Worm (Caenorhabditis elegans) whole organism, midembryonic: Measurements from ENCODE around the gene F41H10.3.

Experiments
- T22C8.4 ChIP-seq: fragments of 200-800 bp; sonication (Bioruptor generic); IDR thresholded peaks from 2 replicates; pipeline ENCODE4 v1.3.6; 2022; ENCODE audit warnings: missing genetic modification characterization, missing compliant biosample characterization
- cog-1 ChIP-seq: sonication (generic microtip); optimal IDR thresholded peaks from 2 replicates; lab custom pipeline; 2016; ENCODE audit warnings: missing genetic modification characterization, missing compliant biosample characterization
- flt-1 ChIP-seq: fragments of 200-800 bp; sonication (Bioruptor generic); IDR thresholded peaks from 2 replicates; pipeline ENCODE4 v1.3.6; 2022; ENCODE audit warnings: missing genetic modification characterization, missing compliant biosample characterization
- klf-2 ChIP-seq: fragments of 200-800 bp; sonication (Bioruptor generic); conservative IDR thresholded peaks from 2 replicates; pipeline ENCODE4 v1.3.6; 2022; ENCODE audit warnings: missing genetic modification reagents, missing genetic modification characterization, missing compliant biosample characterization
- med-1 ChIP-seq: sonication (generic microtip); optimal IDR thresholded peaks from 2 replicates; lab custom pipeline; 2017; ENCODE audit warnings: missing genetic modification characterization, mild to moderate bottlenecking, missing compliant biosample characterization, antibody characterized with exemption, missing genetic modification reagents; ENCODE audit not compliant: insufficient read depth
- ref-1 ChIP-seq: fragments of 200-800 bp; sonication (Bioruptor generic); conservative IDR thresholded peaks from 2 replicates; pipeline ENCODE4 v1.3.6; 2022; ENCODE audit warnings: missing genetic modification reagents, missing genetic modification characterization, missing compliant biosample characterization
- tab-1 ChIP-seq: fragments of 200-800 bp; sonication (Bioruptor generic); IDR thresholded peaks from 2 replicates; pipeline ENCODE4 v1.3.6; 2022; ENCODE audit warnings: missing genetic modification characterization, missing compliant biosample characterization
- ztf-23 ChIP-seq: fragments of 200-800 bp; sonication (Bioruptor generic); IDR thresholded peaks from 2 replicates; pipeline ENCODE4 v1.3.6; 2022; ENCODE audit warnings: missing genetic modification reagents, missing genetic modification characterization, missing compliant biosample characterization
- ztf-29 ChIP-seq: fragments of 200-800 bp; sonication (Bioruptor generic); IDR thresholded peaks from 2 replicates; pipeline ENCODE4 v1.3.6; 2022; ENCODE audit warnings: missing genetic modification reagents, missing genetic modification characterization, missing compliant biosample characterization

Gene F41H10.3

ce11 chrIV:5354124-5354523, 15.5 kb upstream of the F41H10.3 start, which contains the start of gene Y4C6B.1:
Gene Y4C6B.1 (plus strand): TSS chrIV:5354488.
- TF ChIP-seq ztf-29 (GFP tag; lab: Robert Waterston, UW) (no peak), flt-1 (GFP tag; lab: Robert Waterston, UW) (no peak), ztf-23 (GFP tag; lab: Robert Waterston, UW) (no peak), T22C8.4 (GFP tag; lab: Robert Waterston, UW) (no peak), tab-1 (GFP tag; lab: Robert Waterston, UW) (no peak), klf-2 (GFP tag; lab: Robert Waterston, UW) (no peak), cog-1 (tag; lab: Kevin White, UChicago) (no peak), ref-1 (no peak), med-1 (GFP tag; lab: Kevin White, UChicago) (no peak)

- TF ChIP-seq flt-1 (GFP tag; lab: Robert Waterston, UW) (no peak), T22C8.4 (GFP tag; lab: Robert Waterston, UW) (no peak), klf-2 (GFP tag; lab: Robert Waterston, UW) (no peak), ztf-29 (GFP tag; lab: Robert Waterston, UW) (no peak)
These were observed 15.0 kb upstream of the F41H10.3 start for ce11 chrIV:5354564-5354963.

DNA sequence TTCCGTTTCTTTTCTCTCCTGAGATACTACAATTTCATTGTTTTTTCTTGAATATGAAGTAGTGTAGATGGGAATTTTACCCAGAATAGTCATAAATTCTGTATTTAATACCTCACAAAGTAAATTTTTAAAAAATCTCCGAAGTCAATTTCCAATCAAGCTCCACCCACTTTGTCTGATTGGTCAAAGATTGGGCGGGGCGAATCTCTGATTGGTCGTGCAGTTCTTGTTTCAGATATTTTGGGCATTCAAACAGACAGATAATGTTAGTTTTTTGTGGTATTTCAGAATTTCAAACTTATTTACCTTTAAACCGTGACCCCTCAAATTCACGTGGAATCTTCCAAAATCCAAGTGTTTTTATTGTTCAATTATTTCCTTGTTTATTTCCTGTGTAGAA, 9.1 kb upstream of the F41H10.3 start, which contains the start of gene F41H10.5:
TSS of gene F41H10.5 (plus strand) at position 375 of the 400 bp plus-strand sequence.
- TF ChIP-seq ztf-29 (GFP tag; lab: Robert Waterston, UW) (no peak), klf-2 (GFP tag; lab: Robert Waterston, UW) (no peak), cog-1 (tag; lab: Kevin White, UChicago) (no peak), med-1 (GFP tag; lab: Kevin White, UChicago) (no peak), ztf-23 (GFP tag; lab: Robert Waterston, UW) (no peak), tab-1 (GFP tag; lab: Robert Waterston, UW) (no peak), flt-1 (GFP tag; lab: Robert Waterston, UW) (no peak), ref-1 (no peak), T22C8.4 (GFP tag; lab: Robert Waterston, UW) (no peak)

DNA sequence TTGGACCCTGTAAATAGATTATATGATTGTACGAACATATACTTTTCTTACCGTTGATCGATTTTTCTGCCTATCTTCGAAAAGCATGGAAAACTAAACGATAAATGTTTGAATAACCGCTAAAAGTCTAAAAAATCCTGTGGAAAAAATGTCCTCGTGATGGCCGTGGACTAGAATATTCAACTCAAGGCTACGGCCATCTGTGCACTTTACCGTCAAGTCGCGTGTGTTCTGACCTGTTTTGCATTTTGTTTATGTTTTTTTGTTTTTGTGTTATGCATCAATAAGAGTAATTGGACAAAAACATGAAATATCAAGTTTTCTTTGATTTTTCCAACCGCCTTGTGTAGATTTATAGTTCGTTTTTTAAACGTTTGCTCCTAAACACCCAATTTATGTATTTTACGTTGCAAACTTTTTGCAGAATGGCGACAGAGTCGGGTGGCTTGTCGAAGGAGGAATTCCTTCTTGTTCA, 5.4 kb upstream of the F41H10.3 start, which contains the start of the genes hda-6 and F41H10.4:
TSS of gene hda-6 (minus strand) at position 172 of the 475 bp plus-strand sequence.
TSS of gene F41H10.4 (plus strand) at position 425 of the 475 bp plus-strand sequence.
- TF ChIP-seq T22C8.4 (GFP tag; lab: Robert Waterston, UW) (no peak), ref-1 (no peak), flt-1 (GFP tag; lab: Robert Waterston, UW) (no peak), klf-2 (GFP tag; lab: Robert Waterston, UW) (no peak), med-1 (GFP tag; lab: Kevin White, UChicago) (no peak), ztf-23 (GFP tag; lab: Robert Waterston, UW) (no peak), tab-1 (GFP tag; lab: Robert Waterston, UW) (no peak), ztf-29 (GFP tag; lab: Robert Waterston, UW) (no peak)

DNA sequence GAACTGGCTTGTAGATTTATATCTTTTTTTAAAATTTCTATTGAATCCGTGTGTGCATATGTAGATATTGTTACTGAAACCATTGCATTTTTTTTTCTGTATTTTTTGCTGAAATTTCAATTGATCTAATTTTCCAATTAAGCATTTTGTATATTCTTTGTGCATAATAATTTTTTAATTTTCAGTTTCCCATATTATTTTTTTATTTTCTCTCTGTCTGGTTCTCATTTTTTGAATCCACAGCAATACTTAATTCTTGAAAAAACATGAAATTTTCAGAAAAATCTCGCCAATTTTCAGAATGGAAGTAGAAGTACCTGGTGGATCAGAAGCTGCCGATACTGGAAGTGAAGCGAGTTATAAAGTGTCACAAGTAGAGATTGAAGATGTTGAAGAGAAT, 3.0 kb upstream of the F41H10.3 start, which contains the start of gene sand-1:
TSS of gene sand-1 (plus strand) at position 301 of the 400 bp plus-strand sequence.
- TF ChIP-seq cog-1 (tag; lab: Kevin White, UChicago) (no peak), T22C8.4 (GFP tag; lab: Robert Waterston, UW) (no peak), tab-1 (GFP tag; lab: Robert Waterston, UW) (no peak), ref-1 (no peak), klf-2 (GFP tag; lab: Robert Waterston, UW) (no peak), ztf-29 (GFP tag; lab: Robert Waterston, UW) (no peak), flt-1 (GFP tag; lab: Robert Waterston, UW) (no peak), med-1 (GFP tag; lab: Kevin White, UChicago) (no peak), ztf-23 (GFP tag; lab: Robert Waterston, UW) (no peak)

ce11 chrIV:5367899-5368298, 1.7 kb upstream of the F41H10.3 start:
- TF ChIP-seq tab-1 (GFP tag; lab: Robert Waterston, UW) (no peak), T22C8.4 (GFP tag; lab: Robert Waterston, UW) (no peak)

DNA sequence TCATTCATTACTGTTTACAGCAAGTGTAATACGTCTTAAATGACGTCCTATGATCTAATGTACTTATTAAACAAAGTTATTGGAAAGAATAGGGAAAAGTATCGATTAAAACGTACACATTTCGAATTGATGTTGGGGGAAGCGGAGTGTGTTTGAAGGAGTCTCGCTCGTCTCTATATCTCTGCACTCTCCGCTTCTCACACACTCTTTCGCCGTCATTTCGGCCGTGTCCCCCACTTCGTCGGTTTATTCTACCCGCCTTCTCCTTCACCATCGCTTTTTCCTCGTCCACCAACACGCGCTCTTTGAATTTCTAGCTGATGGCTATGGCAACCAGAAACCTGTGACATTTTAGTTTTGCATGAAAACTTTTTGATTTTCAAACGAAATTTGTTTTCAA, 741 bp upstream of the F41H10.3 start:
- TF ChIP-seq T22C8.4 (GFP tag; lab: Robert Waterston, UW): peak; percentile 68
- no peak for TF ChIP-seq flt-1 (GFP tag; lab: Robert Waterston, UW)
- no peak for TF ChIP-seq cog-1 (tag; lab: Kevin White, UChicago)

ce11 chrIV:5370914-5371313, 1.3 kb downstream of the F41H10.3 start:
- TF ChIP-seq tab-1 (GFP tag; lab: Robert Waterston, UW) (peak; percentile 39; the same call in 1 of the 2 replicates), T22C8.4 (GFP tag; lab: Robert Waterston, UW) (peak; percentile 57; the same call in 1 of the 2 replicates), cog-1 (tag; lab: Kevin White, UChicago) (peak; percentile 26), med-1 (GFP tag; lab: Kevin White, UChicago) (peak; percentile 34), ztf-29 (GFP tag; lab: Robert Waterston, UW) (0 out of 2 replicates have a peak, but pooled peaks have one; percentile 29), ztf-23 (GFP tag; lab: Robert Waterston, UW) (0 out of 2 replicates have a peak, but pooled peaks have one; percentile 25), ref-1 (0 out of 2 replicates have a peak, but pooled peaks have one; percentile 19), klf-2 (GFP tag; lab: Robert Waterston, UW) (no peak), flt-1 (GFP tag; lab: Robert Waterston, UW) (peak; percentile 85)

- TF ChIP-seq tab-1 (GFP tag; lab: Robert Waterston, UW) (no peak), T22C8.4 (GFP tag; lab: Robert Waterston, UW) (no peak), klf-2 (GFP tag; lab: Robert Waterston, UW) (no peak), ztf-29 (GFP tag; lab: Robert Waterston, UW) (no peak), ref-1 (no peak), cog-1 (tag; lab: Kevin White, UChicago) (no peak), flt-1 (GFP tag; lab: Robert Waterston, UW) (no peak), med-1 (GFP tag; lab: Kevin White, UChicago) (no peak), ztf-23 (GFP tag; lab: Robert Waterston, UW) (no peak)
These were observed 4.7 kb downstream of the F41H10.3 start for ce11 chrIV:5374321-5374720.
